Worm (Caenorhabditis elegans): ENCODE measurements around the gene F47B8.13.

- TF ChIP-seq dao-5 (tag; optimal IDR thresholded peaks at IDR 0.05) (no peak), him-1 (tag; optimal IDR thresholded peaks at IDR 0.05) (no peak), W03F9.2 (tag; optimal IDR thresholded peaks at IDR 0.05) (no peak)
These were observed 33.7 kb downstream of the F47B8.13 start, which contains the start of gene F40G12.11 for ce11 chrV:14285803-14286202.
